Worm (Caenorhabditis elegans) whole organism, L3 larva: Measurements from ENCODE around the gene pgam-5.

ENCODE experiments used
- ZK546.5 ChIP-seq: sonication (generic microtip); optimal IDR thresholded peaks from 2 replicates; lab custom pipeline; 2017; ENCODE audit warnings: missing biosample characterization, missing genetic modification characterization
- aly-2 ChIP-seq: fragments of 150-350 bp; optimal IDR thresholded peaks from 2 replicates; lab custom pipeline; 2014; ENCODE audit warnings: missing biosample characterization, missing genetic modification characterization
- ama-1 ChIP-seq: fragments of 150-350 bp; optimal IDR thresholded peaks from 2 replicates; lab custom pipeline; 2018
- ceh-28 ChIP-seq: fragments of 150-350 bp; optimal IDR thresholded peaks from 2 replicates; lab custom pipeline; 2014; ENCODE audit warnings: missing biosample characterization, missing genetic modification reagents, missing genetic modification characterization
- ceh-82 ChIP-seq: fragments of 150-350 bp; optimal IDR thresholded peaks from 2 replicates; lab custom pipeline; 2014; ENCODE audit warnings: missing biosample characterization, missing genetic modification characterization
- daf-12 ChIP-seq: fragments of 150-350 bp; optimal IDR thresholded peaks from 2 replicates; lab custom pipeline; 2014; ENCODE audit warnings: missing biosample characterization, missing genetic modification reagents, missing genetic modification characterization
- egl-5 ChIP-seq: fragments of 150-350 bp; optimal IDR thresholded peaks from 2 replicates; lab custom pipeline; 2017; ENCODE audit warnings: missing biosample characterization, missing genetic modification reagents, missing genetic modification characterization, inconsistent platforms
- elt-3 ChIP-seq, 3 experiments: fragments of 150-350 bp in 1 of 3; sonication (generic microtip) in 2 of 3; optimal IDR thresholded peaks; 2 replicates in 2 of 3; 4 replicates in 1 of 3; lab custom pipeline; 2014 to 2017; ENCODE audit warnings: missing biosample characterization in 3 of 3, missing genetic modification characterization in 3 of 3
- fkh-10 ChIP-seq: sonication (generic microtip); optimal IDR thresholded peaks from 2 replicates; lab custom pipeline; 2017; ENCODE audit warnings: missing biosample characterization, missing genetic modification reagents, missing genetic modification characterization
- fkh-2 ChIP-seq: fragments of 150-350 bp; optimal IDR thresholded peaks from 2 replicates; lab custom pipeline; 2014; ENCODE audit warnings: missing biosample characterization, missing genetic modification reagents, missing genetic modification characterization
- fos-1 ChIP-seq: fragments of 150-350 bp; optimal IDR thresholded peaks from 2 replicates; lab custom pipeline; 2014; ENCODE audit warnings: missing biosample characterization, missing genetic modification characterization
- hmg-11 ChIP-seq: sonication (generic microtip); optimal IDR thresholded peaks from 2 replicates; lab custom pipeline; 2016; ENCODE audit warnings: missing genetic modification characterization, missing compliant biosample characterization
- jun-1 ChIP-seq: fragments of 150-350 bp; optimal IDR thresholded peaks from 2 replicates; lab custom pipeline; 2014; ENCODE audit warnings: missing biosample characterization, missing genetic modification reagents, missing genetic modification characterization
- lin-39 ChIP-seq: fragments of 150-350 bp; optimal IDR thresholded peaks from 2 replicates; lab custom pipeline; 2018; ENCODE audit warnings: missing biosample characterization, missing genetic modification reagents, missing genetic modification characterization
- lsy-12 ChIP-seq: sonication (generic microtip); optimal IDR thresholded peaks from 2 replicates; lab custom pipeline; 2016; ENCODE audit warnings: mild to moderate bottlenecking, missing genetic modification characterization, missing compliant biosample characterization
- mml-1 ChIP-seq: fragments of 150-350 bp; sonication (generic microtip); optimal IDR thresholded peaks from 3 replicates; lab custom pipeline; 2014; ENCODE audit warnings: missing biosample characterization, missing genetic modification characterization
- nfya-1 ChIP-seq: sonication (generic microtip); optimal IDR thresholded peaks from 2 replicates; lab custom pipeline; 2017; ENCODE audit warnings: missing genetic modification characterization, mild to moderate bottlenecking, missing compliant biosample characterization, antibody characterized with exemption, moderate library complexity; ENCODE audit not compliant: insufficient read depth
- nhr-12 ChIP-seq: fragments of 150-350 bp; optimal IDR thresholded peaks from 2 replicates; lab custom pipeline; 2014; ENCODE audit warnings: missing biosample characterization, missing genetic modification characterization
- nhr-23 ChIP-seq: fragments of 150-350 bp; optimal IDR thresholded peaks from 2 replicates; lab custom pipeline; 2014; ENCODE audit warnings: missing biosample characterization, missing genetic modification reagents, missing genetic modification characterization
- nhr-237 ChIP-seq: fragments of 150-350 bp; optimal IDR thresholded peaks from 2 replicates; lab custom pipeline; 2014; ENCODE audit warnings: missing biosample characterization, missing genetic modification characterization
- nhr-25 ChIP-seq: sonication (generic microtip); optimal IDR thresholded peaks from 2 replicates; lab custom pipeline; 2017; ENCODE audit warnings: missing biosample characterization, missing genetic modification characterization
- nhr-28 ChIP-seq: fragments of 150-350 bp; optimal IDR thresholded peaks from 2 replicates; lab custom pipeline; 2014; ENCODE audit warnings: missing biosample characterization, missing genetic modification characterization
- nhr-43 ChIP-seq: sonication (generic microtip); optimal IDR thresholded peaks from 2 replicates; lab custom pipeline; 2016; ENCODE audit warnings: mild to moderate bottlenecking, missing genetic modification characterization, missing compliant biosample characterization; ENCODE audit not compliant: poor library complexity, severe bottlenecking
- nhr-76 ChIP-seq: fragments of 150-350 bp; sonication (generic microtip); optimal IDR thresholded peaks from 5 replicates; lab custom pipeline; 2014; ENCODE audit warnings: missing biosample characterization, missing genetic modification characterization
- nhr-77 ChIP-seq: fragments of 150-350 bp; optimal IDR thresholded peaks from 2 replicates; lab custom pipeline; 2014; ENCODE audit warnings: missing biosample characterization, missing genetic modification characterization
- sea-2 ChIP-seq: fragments of 150-350 bp; sonication (generic microtip); optimal IDR thresholded peaks from 4 replicates; lab custom pipeline; 2014; ENCODE audit warnings: missing biosample characterization, missing genetic modification reagents, missing genetic modification characterization
- skn-1 ChIP-seq: fragments of 150-350 bp; optimal IDR thresholded peaks from 2 replicates; lab custom pipeline; 2014; ENCODE audit warnings: missing biosample characterization, missing genetic modification characterization
- snpc-4 ChIP-seq: fragments of 150-350 bp; optimal IDR thresholded peaks from 2 replicates; lab custom pipeline; 2014; ENCODE audit warnings: missing biosample characterization, missing genetic modification characterization
- tbx-2 ChIP-seq: sonication (generic microtip); optimal IDR thresholded peaks from 2 replicates; lab custom pipeline; 2016; ENCODE audit warnings: mild to moderate bottlenecking, missing genetic modification characterization, missing compliant biosample characterization
- unc-39 ChIP-seq: sonication (generic microtip); optimal IDR thresholded peaks from 4 replicates; lab custom pipeline; 2017; ENCODE audit warnings: missing biosample characterization, missing genetic modification characterization
- zag-1 ChIP-seq: fragments of 150-350 bp; optimal IDR thresholded peaks from 2 replicates; lab custom pipeline; 2014; ENCODE audit warnings: missing biosample characterization, missing genetic modification characterization
- ztf-4 ChIP-seq: fragments of 150-350 bp; optimal IDR thresholded peaks from 2 replicates; lab custom pipeline; 2014; ENCODE audit warnings: missing biosample characterization, missing genetic modification characterization

Gene pgam-5

DNA sequence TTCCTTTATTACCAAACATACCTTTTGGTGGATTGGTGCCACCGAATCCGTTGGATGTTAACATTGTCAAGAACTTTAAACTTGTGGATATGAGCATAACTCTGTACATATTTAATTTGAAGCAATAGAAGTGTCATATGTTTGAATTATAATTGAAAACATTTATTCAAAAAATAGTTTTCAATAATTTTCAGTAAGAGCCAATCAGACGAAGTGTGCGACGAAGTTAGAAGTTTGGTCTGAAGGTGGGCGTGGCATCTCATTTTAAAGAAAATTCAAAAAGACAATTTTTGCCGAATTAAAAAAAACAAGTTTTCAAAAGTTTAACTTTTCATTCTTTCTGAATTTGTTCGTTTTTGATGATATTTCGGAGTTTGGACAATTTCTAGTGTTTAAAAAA, 3.7 kb downstream of the pgam-5 start, which contains the start of gene syd-1:
Gene syd-1, minus strand, starts transcription at position 101 of the 400 bp plus-strand sequence.
- TF ChIP-seq nhr-12 (tag; lab: Kevin White, UChicago) (no peak), fos-1 (tag; lab: Kevin White, UChicago) (no peak), ceh-28 (tag; lab: Kevin White, UChicago) (no peak), jun-1 (tag; lab: Kevin White, UChicago) (no peak), nhr-237 (tag; lab: Kevin White, UChicago) (no peak), aly-2 (tag; lab: Kevin White, UChicago) (no peak), mml-1 (tag; lab: Kevin White, UChicago) (no peak)

ce11 chrII:7594262-7594661, 4.3 kb downstream of the pgam-5 start:
- TF ChIP-seq ceh-82 (tag; lab: Kevin White, UChicago) = no peak
- TF ChIP-seq snpc-4 (tag; lab: Kevin White, UChicago) = no peak
- peak; percentile 79 for TF ChIP-seq fkh-10 (GFP tag; lab: Kevin White, UChicago)

ce11 chrII:7593227-7593626, 5.3 kb downstream of the pgam-5 start:
- no peak for TF ChIP-seq nhr-25
- TF ChIP-seq lin-39 (tag; lab: Kevin White, UChicago) = peak; percentile 28
- TF ChIP-seq skn-1 (tag; lab: Kevin White, UChicago) = peak; percentile 50
- TF ChIP-seq nhr-28 (tag; lab: Kevin White, UChicago) = no peak
- TF ChIP-seq fkh-2 = no peak
- no peak for TF ChIP-seq aly-2 (tag; lab: Kevin White, UChicago)
- peak; percentile 38 for TF ChIP-seq fkh-10 (GFP tag; lab: Kevin White, UChicago)
- TF ChIP-seq nfya-1 (tag; lab: Kevin White, UChicago) = peak; percentile 55
- TF ChIP-seq tbx-2 (tag; lab: Kevin White, UChicago) = peak; percentile 20
- peak; percentile 35 for TF ChIP-seq hmg-11 (tag; lab: Kevin White, UChicago)
- no peak for TF ChIP-seq ceh-28 (tag; lab: Kevin White, UChicago)
- no peak for TF ChIP-seq jun-1 (tag; lab: Kevin White, UChicago)
- TF ChIP-seq zag-1 = no peak
- no peak for TF ChIP-seq nhr-43 (tag; lab: Kevin White, UChicago)
- TF ChIP-seq elt-3 (tag; optimal IDR thresholded peaks at IDR 0.05; lab: Kevin White, UChicago) = no peak
- TF ChIP-seq nhr-76 (tag; lab: Kevin White, UChicago) = no peak
- no peak for TF ChIP-seq unc-39 (tag; lab: Kevin White, UChicago)
- no peak for TF ChIP-seq ztf-4 (tag; lab: Kevin White, UChicago)
- no peak for TF ChIP-seq sea-2 (GFP tag; lab: Kevin White, UChicago)
- no peak for TF ChIP-seq fos-1 (tag; lab: Kevin White, UChicago)

DNA sequence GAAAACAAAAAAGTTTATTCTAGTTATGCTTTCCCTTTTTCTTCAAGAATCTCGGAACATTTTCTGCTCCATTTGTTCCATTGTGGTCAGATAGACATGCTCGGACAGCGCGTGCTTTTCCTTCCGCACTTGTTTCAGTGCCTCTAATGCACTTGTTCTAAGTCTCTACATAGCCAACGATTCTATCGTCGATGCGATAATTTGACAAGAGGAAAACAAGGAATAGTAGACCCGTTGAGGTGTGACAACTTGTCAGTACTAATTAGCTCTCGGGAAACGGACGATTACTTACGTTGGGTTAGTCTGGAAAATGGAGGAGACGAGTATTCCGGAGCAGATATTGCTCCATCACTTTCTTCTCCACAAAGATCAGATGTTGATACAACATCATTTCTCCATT, 10.3 kb downstream of the pgam-5 start:
- TF ChIP-seq ama-1 (lab: Kevin White, UChicago) (no peak), nhr-28 (tag; lab: Kevin White, UChicago) (no peak), daf-12 (tag; lab: Kevin White, UChicago) (no peak), egl-5 (no peak)

ce11 chrII:7583555-7583954, 15.0 kb downstream of the pgam-5 start, which contains the start of gene mks-3:
Gene mks-3, minus strand, starts transcription at chrII:7583655.
- no peak for TF ChIP-seq lsy-12
- TF ChIP-seq nhr-28 (tag; lab: Kevin White, UChicago) = no peak
- no peak for TF ChIP-seq elt-3 (tag; optimal IDR thresholded peaks at IDR 0.05; lab: Kevin White, UChicago)
- no peak for TF ChIP-seq ZK546.5 (tag; lab: Kevin White, UChicago)
- no peak for TF ChIP-seq fos-1 (tag; lab: Kevin White, UChicago)
- TF ChIP-seq nfya-1 (tag; lab: Kevin White, UChicago) = no peak
- TF ChIP-seq nhr-23 (tag; lab: Kevin White, UChicago) = no peak
- TF ChIP-seq nhr-77 (tag; lab: Kevin White, UChicago) = no peak
- no peak for TF ChIP-seq sea-2 (GFP tag; lab: Kevin White, UChicago)
- no peak for TF ChIP-seq tbx-2 (tag; lab: Kevin White, UChicago)
- no peak for TF ChIP-seq fkh-2
- no peak for TF ChIP-seq jun-1 (tag; lab: Kevin White, UChicago)
